Worm (Caenorhabditis elegans) whole organism, young adult: ENCODE measurements around the gene W04B5.8.
"Not testable (repeated sequence)": the region's sequence is repeated elsewhere in the genome, so short reads cannot be mapped to it uniquely, and the experiment has no call there.

Source experiments
- Y53F4B.3 ChIP-seq: fragments of 200-800 bp; sonication (Bioruptor generic); IDR thresholded peaks from 2 replicates; pipeline ENCODE4 v1.3.6; 2022; ENCODE audit warnings: missing genetic modification reagents, missing genetic modification characterization, missing compliant biosample characterization
- Y53G8AR.9 ChIP-seq: fragments of 200-800 bp; sonication (Bioruptor generic); conservative IDR thresholded peaks from 2 replicates; pipeline ENCODE4 v1.3.6; 2022; ENCODE audit warnings: missing genetic modification reagents, missing genetic modification characterization, missing compliant biosample characterization
- Y56A3A.18 ChIP-seq: fragments of 200-800 bp; sonication (Bioruptor generic); IDR thresholded peaks from 2 replicates; pipeline ENCODE4 v1.3.6; 2022; ENCODE audit warnings: missing genetic modification reagents, missing genetic modification characterization, missing compliant biosample characterization
- hrde-1 ChIP-seq: sonication (generic microtip); optimal IDR thresholded peaks from 2 replicates; lab custom pipeline; 2016; ENCODE audit warnings: missing genetic modification characterization, mild to moderate bottlenecking, missing compliant biosample characterization, moderate library complexity, missing genotype, missing genetic modification reagents, borderline replicate concordance
- lin-26 ChIP-seq: fragments of 200-800 bp; sonication (Bioruptor generic); IDR thresholded peaks from 2 replicates; pipeline ENCODE4 v1.3.6; 2022; ENCODE audit warnings: missing genetic modification reagents, missing genetic modification characterization, missing compliant biosample characterization
- nfya-1 ChIP-seq: sonication (generic microtip); optimal IDR thresholded peaks from 2 replicates; lab custom pipeline; 2017; ENCODE audit warnings: antibody characterized with exemption, missing compliant biosample characterization, missing genetic modification characterization, borderline replicate concordance; ENCODE audit not compliant: insufficient read depth
- ztf-18 ChIP-seq: sonication (generic microtip); optimal IDR thresholded peaks from 2 replicates; lab custom pipeline; 2016; ENCODE audit warnings: missing genotype, mild to moderate bottlenecking, missing genetic modification characterization, missing compliant biosample characterization
- ztf-3 ChIP-seq: fragments of 200-800 bp; sonication (Bioruptor generic); optimal IDR thresholded peaks from 2 replicates; lab custom pipeline; 2018; ENCODE audit warnings: mild to moderate bottlenecking, missing genetic modification characterization, missing compliant biosample characterization

ce11 chrIII:2435373-2435772, 9.3 kb downstream of the W04B5.8 start, which contains the start of gene W04B5.6:
- not testable (repeated sequence) for TF ChIP-seq Y56A3A.18 (GFP tag; lab: Robert Waterston, UW); Y53F4B.3 (GFP tag; lab: Robert Waterston, UW); ztf-18; ztf-3 (GFP tag; lab: Kevin White, UChicago); hrde-1 (tag; lab: Kevin White, UChicago); nfya-1; Y53G8AR.9 (GFP tag; lab: Robert Waterston, UW); lin-26
